Worm (Caenorhabditis elegans) whole organism, early embryonic: Measurements from ENCODE around the gene fbxb-2.

Experiments
- B0310.2 ChIP-seq: sonication (generic microtip); optimal IDR thresholded peaks from 2 replicates; lab custom pipeline; 2016; ENCODE audit warnings: mild to moderate bottlenecking, missing genetic modification characterization, missing compliant biosample characterization
- F13C5.2 ChIP-seq: sonication (generic microtip); optimal IDR thresholded peaks from 2 replicates; lab custom pipeline; 2017; ENCODE audit warnings: mild to moderate bottlenecking, missing genetic modification characterization, inconsistent platforms, missing compliant biosample characterization
- ama-1 ChIP-seq: fragments of 150-350 bp; optimal IDR thresholded peaks from 2 replicates; lab custom pipeline; 2014
- scrt-1 ChIP-seq: fragments of 200-800 bp; sonication (Bioruptor generic); IDR thresholded peaks from 2 replicates; pipeline ENCODE4 v1.3.6; 2022; ENCODE audit warnings: missing genetic modification characterization, missing compliant biosample characterization
- tbx-11 ChIP-seq: fragments of 200-800 bp; sonication (Bioruptor generic); IDR thresholded peaks from 2 replicates; pipeline ENCODE4 v1.3.6; 2022; ENCODE audit warnings: missing genetic modification characterization, missing compliant biosample characterization
- tbx-37 ChIP-seq: fragments of 200-800 bp; sonication (Bioruptor generic); conservative IDR thresholded peaks from 2 replicates; pipeline ENCODE4 v1.3.6; 2022; ENCODE audit warnings: missing genetic modification reagents, missing genetic modification characterization, missing compliant biosample characterization
- tra-4 ChIP-seq: sonication (generic microtip); optimal IDR thresholded peaks from 2 replicates; lab custom pipeline; 2017; ENCODE audit warnings: missing genetic modification characterization, missing compliant biosample characterization

DNA sequence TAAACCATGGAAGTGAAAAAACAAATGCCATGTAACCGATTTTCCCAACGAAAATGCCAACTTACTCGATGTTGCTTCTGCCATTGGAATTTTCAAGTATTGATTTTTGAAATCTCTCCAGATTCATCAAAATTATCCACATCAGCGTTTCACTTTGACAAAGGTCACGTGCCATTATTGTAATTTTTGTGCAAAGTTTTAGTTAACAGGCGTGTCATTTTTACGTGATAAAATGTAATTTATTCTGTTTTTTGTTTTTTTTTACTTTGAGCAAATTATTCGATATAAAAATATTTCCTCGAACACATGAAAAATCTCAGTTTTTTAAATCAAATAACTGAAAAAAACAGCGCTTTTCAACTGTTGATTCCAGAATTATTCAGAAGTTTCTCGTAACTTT, 25.2 kb upstream of the fbxb-2 start, which contains the start of gene F21D9.2:
- TF ChIP-seq F13C5.2 (tag; lab: Kevin White, UChicago) (no peak), scrt-1 (no peak), ama-1 (lab: Kevin White, UChicago) (no peak), B0310.2 (tag; lab: Kevin White, UChicago) (no peak), tbx-37 (GFP tag; lab: Robert Waterston, UW) (no peak), tra-4 (tag; lab: Kevin White, UChicago) (no peak), tbx-11 (GFP tag; lab: Robert Waterston, UW) (no peak)
